Fruit fly (Drosophila melanogaster) S2 (cell line): ENCODE measurements around the gene CG42671.

Source experiments
- CG8478 ChIP-seq: fragments of >200 bp; optimal IDR thresholded peaks from 2 replicates; lab custom pipeline; 2018
- CTCF ChIP-seq, 2 experiments: fragments of >200 bp; optimal IDR thresholded peaks; 2 replicates each; lab custom pipeline; 2018

- TF ChIP-seq CG8478 (lab: Kevin White, UChicago) (no peak), CTCF (optimal IDR thresholded peaks at IDR 0.05; lab: Kevin White, UChicago) (no peak)
Observed at dm6 chr3L:11246046-11246887, 32.0 kb downstream of the CG42671 start.
